Fruit fly (Drosophila melanogaster) whole organism, adult: ENCODE results near the gene ssp.
A peak's percentile ranks its signal among the peaks of the same experiment; 100 is the strongest.

ENCODE experiments used
- CG1620 ChIP-seq: fragments of 200-800 bp; sonication (Bioruptor generic); optimal IDR thresholded peaks from 2 replicates; lab custom pipeline; 2016; ENCODE audit warnings: missing biosample characterization, missing genetic modification characterization
- Mnt ChIP-seq: fragments of 200-800 bp; sonication (Bioruptor generic); optimal IDR thresholded peaks from 2 replicates; lab custom pipeline; 2016; ENCODE audit warnings: missing biosample characterization, mild to moderate bottlenecking, missing genetic modification characterization
- kay ChIP-seq: fragments of 200-800 bp; sonication (Bioruptor generic); peaks from one replicate; lab custom pipeline; 2016; ENCODE audit warnings: missing biosample characterization, missing genetic modification characterization, borderline replicate concordance
- ovo ChIP-seq: fragments of 200-800 bp; sonication (Bioruptor generic); optimal IDR thresholded peaks from 2 replicates; lab custom pipeline; 2016; ENCODE audit warnings: missing biosample characterization, missing genetic modification characterization

DNA sequence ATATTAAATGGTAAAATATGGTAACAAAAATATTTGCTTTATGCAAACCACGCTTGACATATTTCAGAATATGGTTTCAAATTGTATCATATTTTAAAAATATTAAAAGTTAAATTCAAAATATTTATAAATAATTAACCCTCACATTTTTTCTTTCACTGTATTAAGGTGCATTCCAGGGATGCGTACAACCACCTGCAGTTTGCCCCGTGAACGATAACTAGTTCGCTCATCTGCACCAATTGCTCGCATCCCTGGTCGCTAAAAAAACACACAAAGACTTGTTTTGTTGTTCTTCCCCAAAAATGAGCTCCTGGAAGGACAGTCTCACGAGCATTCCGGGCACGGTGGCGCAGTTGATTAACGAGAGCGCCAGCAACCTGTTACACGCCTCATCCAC, 13.9 kb downstream of the ssp start, which contains the start of gene DEF8:
- peak; percentile 71 for TF ChIP-seq CG1620 (GFP tag; lab: Kevin White, UChicago)
- TF ChIP-seq kay, result no peak
- peak; percentile 47 for TF ChIP-seq ovo (GFP tag; lab: Kevin White, UChicago)
- TF ChIP-seq Mnt (GFP tag; lab: Kevin White, UChicago), result peak; percentile 60
